Fruit fly (Drosophila melanogaster) whole organism, embryonic: Measurements from ENCODE around the gene msd1.

Experiments
- ATbp ChIP-seq: fragments of 200-800 bp; sonication (Bioruptor generic); optimal IDR thresholded peaks from 2 replicates; lab custom pipeline; 2017; ENCODE audit warnings: missing biosample characterization, mild to moderate bottlenecking, missing genetic modification characterization, missing genetic modification reagents
- Asciz ChIP-seq: fragments of 200-800 bp; sonication (Bioruptor generic); optimal IDR thresholded peaks from 2 replicates; lab custom pipeline; 2017; ENCODE audit warnings: missing biosample characterization, mild to moderate bottlenecking, missing genetic modification characterization, missing genetic modification reagents
- BtbVII ChIP-seq: fragments of 200-800 bp; sonication (Bioruptor generic); optimal IDR thresholded peaks from 3 replicates; lab custom pipeline; 2017; ENCODE audit warnings: missing biosample characterization, mild to moderate bottlenecking, missing genetic modification characterization
- CG10209 ChIP-seq: fragments of 200-800 bp; sonication (Bioruptor generic); optimal IDR thresholded peaks from 3 replicates; lab custom pipeline; 2017; ENCODE audit warnings: missing biosample characterization, mild to moderate bottlenecking, missing genetic modification characterization, missing genetic modification reagents
- CG11695 ChIP-seq: fragments of 200-800 bp; sonication (Bioruptor generic); IDR thresholded peaks from 3 replicates; pipeline ENCODE4 v1.3.6; 2022; ENCODE audit warnings: missing biosample characterization, missing genetic modification characterization
- CG11723 ChIP-seq: fragments of 200-800 bp; sonication (Bioruptor generic); optimal IDR thresholded peaks from 2 replicates; lab custom pipeline; 2017; ENCODE audit warnings: missing biosample characterization, mild to moderate bottlenecking, missing genetic modification characterization
- CG12299 ChIP-seq: fragments of 200-800 bp; sonication (Bioruptor generic); optimal IDR thresholded peaks from 2 replicates; lab custom pipeline; 2018; ENCODE audit warnings: missing biosample characterization, mild to moderate bottlenecking, missing genetic modification characterization
- CG14710 ChIP-seq: fragments of 200-800 bp; sonication (Bioruptor generic); optimal IDR thresholded peaks from 3 replicates; lab custom pipeline; 2019; ENCODE audit warnings: missing biosample characterization, mild to moderate bottlenecking, missing genetic modification characterization, moderate library complexity
- CG17568 ChIP-seq: fragments of 200-800 bp; sonication (Bioruptor generic); optimal IDR thresholded peaks from 2 replicates; lab custom pipeline; 2018; ENCODE audit warnings: missing biosample characterization, mild to moderate bottlenecking, missing genetic modification characterization, moderate library complexity
- CG32532 ChIP-seq: fragments of 200-800 bp; sonication (Bioruptor generic); IDR thresholded peaks from 2 replicates; pipeline ENCODE4 v1.3.6; 2022; ENCODE audit warnings: missing biosample characterization, missing genetic modification characterization
- CG34224 ChIP-seq: fragments of 200-800 bp; sonication (Bioruptor generic); IDR thresholded peaks from 3 replicates; pipeline ENCODE4 v1.3.6; 2022; ENCODE audit warnings: missing biosample characterization, missing genetic modification characterization; ENCODE audit not compliant: partially characterized antibody
- CG5180 ChIP-seq: fragments of 200-800 bp; sonication (Bioruptor generic); optimal IDR thresholded peaks from 3 replicates; lab custom pipeline; 2017; ENCODE audit warnings: missing biosample characterization, missing genetic modification characterization, mild to moderate bottlenecking, moderate library complexity, missing genetic modification reagents
- CG6654 ChIP-seq: fragments of 200-800 bp; sonication (Bioruptor generic); optimal IDR thresholded peaks from 2 replicates; lab custom pipeline; 2017; ENCODE audit warnings: missing biosample characterization, mild to moderate bottlenecking, missing genetic modification characterization
- CG7357 ChIP-seq: fragments of 200-800 bp; sonication (Bioruptor generic); IDR thresholded peaks from 3 replicates; pipeline ENCODE4 v1.3.6; 2022; ENCODE audit warnings: missing biosample characterization, missing genetic modification characterization
- CG7745 ChIP-seq: fragments of 200-800 bp; sonication (Bioruptor generic); optimal IDR thresholded peaks from 2 replicates; lab custom pipeline; 2018; ENCODE audit warnings: missing biosample characterization, mild to moderate bottlenecking, missing genetic modification characterization, moderate library complexity
- CG7963 ChIP-seq: fragments of 200-800 bp; sonication (Bioruptor generic); IDR thresholded peaks from 3 replicates; pipeline ENCODE4 v1.3.6; 2022; ENCODE audit warnings: missing biosample characterization, missing genetic modification characterization; ENCODE audit not compliant: partially characterized antibody
- CG8388 ChIP-seq: fragments of 200-800 bp; sonication (Bioruptor generic); optimal IDR thresholded peaks from 2 replicates; lab custom pipeline; 2019; ENCODE audit warnings: missing biosample characterization, mild to moderate bottlenecking, missing genetic modification characterization, moderate library complexity
- CG9876 ChIP-seq: fragments of 200-800 bp; sonication (Bioruptor generic); optimal IDR thresholded peaks from 2 replicates; lab custom pipeline; 2016; ENCODE audit warnings: missing biosample characterization, missing genetic modification characterization
- CkIIα-i1 ChIP-seq: fragments of 200-800 bp; sonication (Bioruptor generic); IDR thresholded peaks from 2 replicates; pipeline ENCODE4 v1.3.6; 2022; ENCODE audit warnings: missing biosample characterization, missing genetic modification characterization
- D ChIP-seq, 2 experiments: fragments of 200-800 bp in 1 of 2; fragments of >200 bp in 1 of 2; sonication (Bioruptor generic) in 1 of 2; optimal IDR thresholded peaks; 2 replicates in 1 of 2; 3 replicates in 1 of 2; lab custom pipeline; 2017; ENCODE audit warnings: mild to moderate bottlenecking in 1 of 2, missing biosample characterization in 1 of 2, missing genetic modification characterization in 1 of 2, missing genetic modification reagents in 1 of 2
- Dfd ChIP-seq, 2 experiments: fragments of >200 bp; optimal IDR thresholded peaks; 2 replicates each; lab custom pipeline; 2017; ENCODE audit warnings: missing biosample characterization in 2 of 2, missing genetic modification characterization in 2 of 2
- Dip2 ChIP-seq: fragments of 200-800 bp; sonication (Bioruptor generic); IDR thresholded peaks from 2 replicates; pipeline ENCODE4 v1.3.6; 2022; ENCODE audit warnings: missing biosample characterization, missing genetic modification characterization
- Elba2 ChIP-seq: fragments of 200-800 bp; sonication (Bioruptor generic); optimal IDR thresholded peaks from 3 replicates; lab custom pipeline; 2016; ENCODE audit warnings: missing biosample characterization, missing genetic modification characterization
- Fer2 ChIP-seq: fragments of 200-800 bp; sonication (Bioruptor generic); optimal IDR thresholded peaks from 2 replicates; lab custom pipeline; 2018; ENCODE audit warnings: missing biosample characterization, mild to moderate bottlenecking, missing genetic modification characterization, moderate library complexity
- Gsc ChIP-seq: fragments of 200-800 bp; sonication (Bioruptor generic); IDR thresholded peaks from 2 replicates; pipeline ENCODE4 v1.3.6; 2022; ENCODE audit warnings: missing biosample characterization, missing genetic modification characterization
- Max ChIP-seq: fragments of 200-800 bp; sonication (Bioruptor generic); optimal IDR thresholded peaks from 2 replicates; lab custom pipeline; 2016; ENCODE audit warnings: missing biosample characterization, mild to moderate bottlenecking, missing genetic modification characterization
- Pdp1 ChIP-seq, 2 experiments: fragments of 200-800 bp; sonication (Bioruptor generic); optimal IDR thresholded peaks; 3 replicates each; lab custom pipeline; 2016; ENCODE audit warnings: missing biosample characterization in 2 of 2, missing genetic modification characterization in 2 of 2, mild to moderate bottlenecking in 1 of 2, moderate library complexity in 1 of 2
- Sox102F ChIP-seq: fragments of 200-800 bp; sonication (Bioruptor generic); optimal IDR thresholded peaks from 2 replicates; lab custom pipeline; 2018; ENCODE audit warnings: missing biosample characterization, mild to moderate bottlenecking, missing genetic modification characterization, moderate library complexity
- Sry-β ChIP-seq: fragments of 200-800 bp; sonication (Bioruptor generic); optimal IDR thresholded peaks from 2 replicates; lab custom pipeline; 2018; ENCODE audit warnings: missing biosample characterization, mild to moderate bottlenecking, missing genetic modification characterization, moderate library complexity
- ato ChIP-seq: fragments of 200-800 bp; sonication (Bioruptor generic); IDR thresholded peaks from 2 replicates; pipeline ENCODE4 v1.3.6; 2022; ENCODE audit warnings: missing biosample characterization, missing genetic modification characterization; ENCODE audit not compliant: partially characterized antibody
- ci ChIP-seq: fragments of 200-800 bp; sonication (Bioruptor generic); IDR thresholded peaks from 3 replicates; pipeline ENCODE4 v1.3.6; 2022; ENCODE audit warnings: missing biosample characterization, missing genetic modification characterization
- crp ChIP-seq, 2 experiments: fragments of 200-800 bp; sonication (Bioruptor generic); optimal IDR thresholded peaks; 2 replicates in 1 of 2; 3 replicates in 1 of 2; lab custom pipeline; 2017; ENCODE audit warnings: missing biosample characterization in 2 of 2, missing genetic modification characterization in 2 of 2, mild to moderate bottlenecking in 1 of 2, moderate library complexity in 1 of 2
- dati ChIP-seq: fragments of 200-800 bp; sonication (Bioruptor generic); IDR thresholded peaks from 2 replicates; pipeline ENCODE4 v1.3.6; 2022; ENCODE audit warnings: missing biosample characterization, missing genetic modification characterization
- dpn ChIP-seq, 2 experiments: fragments of 200-800 bp; sonication (Bioruptor generic); optimal IDR thresholded peaks; 3 replicates each; lab custom pipeline; 2016; ENCODE audit warnings: missing biosample characterization in 2 of 2, missing genetic modification characterization in 2 of 2
- dysf ChIP-seq: fragments of 200-800 bp; sonication (Bioruptor generic); IDR thresholded peaks from 3 replicates; pipeline ENCODE4 v1.3.6; 2022; ENCODE audit warnings: missing biosample characterization, missing genetic modification characterization
- fru ChIP-seq: fragments of >200 bp; optimal IDR thresholded peaks from 2 replicates; lab custom pipeline; 2017
- gcm ChIP-seq: fragments of 200-800 bp; sonication (Bioruptor generic); optimal IDR thresholded peaks from 2 replicates; lab custom pipeline; 2019; ENCODE audit warnings: missing biosample characterization, mild to moderate bottlenecking, missing genetic modification characterization, moderate library complexity
- gsb-n ChIP-seq: fragments of 200-800 bp; sonication (Bioruptor generic); optimal IDR thresholded peaks from 3 replicates; lab custom pipeline; 2018; ENCODE audit warnings: missing biosample characterization, mild to moderate bottlenecking, missing genetic modification characterization
- hb ChIP-seq: fragments of 200-800 bp; sonication (Bioruptor generic); IDR thresholded peaks from 3 replicates; pipeline ENCODE4 v1.3.6; 2022; ENCODE audit warnings: missing biosample characterization, missing genetic modification characterization; ENCODE audit not compliant: partially characterized antibody
- mirr ChIP-seq: fragments of 200-800 bp; sonication (Bioruptor generic); optimal IDR thresholded peaks from 3 replicates; lab custom pipeline; 2018; ENCODE audit warnings: missing biosample characterization, mild to moderate bottlenecking, missing genetic modification characterization
- pho ChIP-seq: fragments of 200-800 bp; sonication (Bioruptor generic); optimal IDR thresholded peaks from 2 replicates; lab custom pipeline; 2016; ENCODE audit warnings: missing biosample characterization, missing genetic modification characterization
- pzg ChIP-seq: fragments of 200-800 bp; sonication (Bioruptor generic); optimal IDR thresholded peaks from 3 replicates; lab custom pipeline; 2018; ENCODE audit warnings: missing biosample characterization, mild to moderate bottlenecking, missing genetic modification characterization, moderate library complexity
- repo ChIP-seq: fragments of 200-800 bp; sonication (Bioruptor generic); optimal IDR thresholded peaks from 2 replicates; lab custom pipeline; 2016; ENCODE audit warnings: missing biosample characterization, missing genetic modification characterization
- rib ChIP-seq: fragments of 200-800 bp; sonication (Bioruptor generic); IDR thresholded peaks from 2 replicates; pipeline ENCODE4 v1.3.6; 2022; ENCODE audit warnings: missing biosample characterization, missing genetic modification characterization
- sisA ChIP-seq: fragments of 200-800 bp; sonication (Bioruptor generic); IDR thresholded peaks from 2 replicates; pipeline ENCODE4 v1.3.6; 2022; ENCODE audit warnings: missing biosample characterization, missing genetic modification characterization
- slou ChIP-seq: fragments of 200-800 bp; sonication (Bioruptor generic); optimal IDR thresholded peaks from 3 replicates; lab custom pipeline; 2016; ENCODE audit warnings: missing biosample characterization, missing genetic modification characterization
- sna ChIP-seq: fragments of 200-800 bp; sonication (Bioruptor generic); IDR thresholded peaks from 2 replicates; pipeline ENCODE4 v1.3.6; 2022; ENCODE audit warnings: missing biosample characterization, missing genetic modification characterization; ENCODE audit not compliant: partially characterized antibody
- tap ChIP-seq: fragments of 200-800 bp; optimal IDR thresholded peaks from 3 replicates; lab custom pipeline; 2019; ENCODE audit warnings: missing biosample characterization, mild to moderate bottlenecking, missing genetic modification characterization, moderate library complexity
- tna ChIP-seq: fragments of 200-800 bp; sonication (Bioruptor generic); IDR thresholded peaks from 2 replicates; pipeline ENCODE4 v1.3.6; 2022; ENCODE audit warnings: missing biosample characterization, missing genetic modification characterization; ENCODE audit not compliant: partially characterized antibody

Gene msd1

DNA sequence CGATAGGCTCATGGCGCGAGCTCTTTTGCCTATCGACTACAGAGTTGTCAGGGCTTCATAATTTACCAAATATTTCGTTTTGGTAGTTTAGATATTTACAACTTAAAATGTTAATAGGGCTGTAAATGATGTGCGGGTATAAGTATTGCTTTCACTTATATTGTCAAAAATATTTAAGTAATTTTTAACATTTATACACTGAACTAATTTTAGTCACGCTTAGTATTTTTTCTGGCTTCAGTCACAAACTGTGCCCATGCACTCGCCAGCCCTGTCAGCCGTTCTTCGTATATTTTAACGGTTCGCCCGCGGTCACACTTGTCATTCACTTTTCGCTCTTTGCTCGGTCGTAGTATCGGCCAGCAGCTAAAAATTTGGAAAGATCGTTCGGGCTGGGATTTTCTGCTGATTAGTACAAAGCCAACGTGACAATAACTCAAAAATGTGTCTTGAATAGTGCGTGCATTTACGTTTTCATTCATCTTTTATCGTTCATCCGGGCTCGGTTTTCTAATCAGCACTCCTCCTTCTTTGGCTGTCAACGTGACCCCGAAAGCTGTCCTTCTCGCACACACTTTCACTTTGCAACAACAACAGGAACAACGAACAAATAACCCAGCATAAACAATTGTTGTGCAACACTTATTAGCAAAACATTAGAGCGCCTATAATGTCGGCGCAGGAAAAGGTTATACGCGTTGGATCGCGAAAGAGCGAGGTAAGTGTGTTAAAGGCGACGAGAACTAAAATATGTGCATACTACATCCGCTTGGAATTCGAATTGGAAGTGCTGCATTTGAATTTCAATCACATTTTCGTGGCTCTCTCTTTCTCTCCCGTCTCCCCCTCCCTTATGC is 3.3 kb downstream of the msd1 start, which contains the start of the genes Hmbs and CG2211 (continued):
- TF ChIP-seq dpn (GFP tag; optimal IDR thresholded peaks at IDR 0.05; lab: Kevin White, UChicago) (peak; percentile 92 to 94), CG11723 (GFP tag; lab: Kevin White, UChicago) (peak; percentile 68), hb (no peak), CkIIα-i1 (GFP tag; lab: Robert Waterston, UW) (no peak), tap (tag; lab: Kevin White, UChicago) (peak; percentile 28), pzg (peak; percentile 95), CG32532 (GFP tag; lab: Robert Waterston, UW) (peak; percentile 90), sna (GFP tag; lab: Robert Waterston, UW) (no peak), CG5180 (GFP tag; lab: Kevin White, UChicago) (peak; percentile 65), Dfd (GFP tag; optimal IDR thresholded peaks at IDR 0.05; lab: Kevin White, UChicago) (no peak), Sry-β (GFP tag; lab: Kevin White, UChicago) (no peak), CG34224 (GFP tag; lab: Robert Waterston, UW) (no peak), Max (GFP tag; lab: Kevin White, UChicago) (peak; percentile 92), Dip2 (GFP tag; lab: Robert Waterston, UW) (no peak), sisA (GFP tag; lab: Robert Waterston, UW) (peak; percentile 85), Pdp1 (GFP tag; optimal IDR thresholded peaks at IDR 0.05; lab: Kevin White, UChicago) (peak in 1 of 2 experiments; percentile 88), Asciz (GFP tag; lab: Kevin White, UChicago) (peak; percentile 30), gsb-n (tag; lab: Kevin White, UChicago) (peak; percentile 87), fru (lab: Kevin White, UChicago) (no peak), Gsc (no peak), CG11695 (GFP tag; lab: Robert Waterston, UW) (peak; percentile 76), tna (GFP tag; lab: Robert Waterston, UW) (no peak), Fer2 (tag; lab: Kevin White, UChicago) (peak; percentile 82), dysf (peak; percentile 89), Sox102F (GFP tag; lab: Kevin White, UChicago) (peak; percentile 84), slou (GFP tag; lab: Kevin White, UChicago) (peak; percentile 60), CG7745 (no peak), Elba2 (peak; percentile 84), CG12299 (tag; lab: Kevin White, UChicago) (peak; percentile 22), CG8388 (peak; percentile 65), mirr (GFP tag; lab: Kevin White, UChicago) (peak; percentile 80), CG17568 (no peak), pho (GFP tag; lab: Kevin White, UChicago) (peak; percentile 89)
- TF ChIP-seq, all 482 proteins: peak for 410

dm6 chr3L:1335428-1335764 is 3.9 kb downstream of the msd1 start:
- TF ChIP-seq D (optimal IDR thresholded peaks at IDR 0.05; lab: Kevin White, UChicago) (no peak), D (GFP tag; optimal IDR thresholded peaks at IDR 0.05; lab: Kevin White, UChicago) (no peak), dati (GFP tag; lab: Robert Waterston, UW) (no peak), ci (GFP tag; lab: Robert Waterston, UW) (peak; percentile 74; the same call in 2 of the 3 replicates), repo (GFP tag; lab: Kevin White, UChicago) (no peak), BtbVII (GFP tag; lab: Kevin White, UChicago) (no peak), ATbp (GFP tag; lab: Kevin White, UChicago) (peak; percentile 0), CG7357 (no peak), CG10209 (GFP tag; lab: Kevin White, UChicago) (peak; percentile 35), rib (GFP tag; lab: Robert Waterston, UW) (no peak), CG14710 (tag; lab: Kevin White, UChicago) (no peak), ato (GFP tag; lab: Robert Waterston, UW) (no peak), CG6654 (GFP tag; lab: Kevin White, UChicago) (no peak), CG7963 (GFP tag; lab: Robert Waterston, UW) (no peak), gcm (GFP tag; lab: Kevin White, UChicago) (no peak), crp (GFP tag; optimal IDR thresholded peaks at IDR 0.05; lab: Kevin White, UChicago) (no peak), CG9876 (GFP tag; lab: Kevin White, UChicago) (no peak)
